Fruit fly (Drosophila melanogaster): ENCODE results near the gene CG42502.

CG42502 gene

dm6 chr2L:18830587-18831528 is 19.8 kb upstream of the CG42502 start, which contains the start of the genes CG17597 and ScpX (continued):
- TF ChIP-seq CG31441 (GFP tag; IDR thresholded peaks at IDR 0.05): peak; percentile 60
- TF ChIP-seq CG18619 (GFP tag; optimal IDR thresholded peaks at IDR 0.05): peak; percentile 44
- TF ChIP-seq tna (GFP tag; IDR thresholded peaks at IDR 0.05; ENCODE audit: partially characterized antibody): peak; percentile 89
- TF ChIP-seq Nf-YB (GFP tag; optimal IDR thresholded peaks at IDR 0.05): peak; percentile 27
- peak; percentile 90; the same call in 3 of the 4 replicates for TF ChIP-seq chinmo (GFP tag; IDR thresholded peaks at IDR 0.05; ENCODE audit: partially characterized antibody)
- TF ChIP-seq bab2 (GFP tag; optimal IDR thresholded peaks at IDR 0.05): peak; percentile 59
- peak; percentile 43 for TF ChIP-seq Six4 (GFP tag; optimal IDR thresholded peaks at IDR 0.05)
- peak; percentile 69 for TF ChIP-seq grau (tag; optimal IDR thresholded peaks at IDR 0.05)
- peak; percentile 82 for TF ChIP-seq cad (GFP tag; optimal IDR thresholded peaks at IDR 0.05)
- TF ChIP-seq ac (GFP tag; optimal IDR thresholded peaks at IDR 0.05): no peak
- peak; percentile 76 for TF ChIP-seq Scr (GFP tag; IDR thresholded peaks at IDR 0.05; ENCODE audit: partially characterized antibody)
- peak; percentile 5 for TF ChIP-seq Vsx1 (GFP tag; optimal IDR thresholded peaks at IDR 0.05)
- peak; percentile 65 for TF ChIP-seq CG13624 (GFP tag; optimal IDR thresholded peaks at IDR 0.05)
- peak; percentile 94 for TF ChIP-seq stwl (tag; optimal IDR thresholded peaks at IDR 0.05)
- TF ChIP-seq ap (GFP tag; IDR thresholded peaks at IDR 0.05): 0 out of 2 replicates have a peak, but pooled peaks have one; percentile 19
- TF ChIP-seq Lim3 (GFP tag; IDR thresholded peaks at IDR 0.05): no peak
- TF ChIP-seq CG9609 (GFP tag; optimal IDR thresholded peaks at IDR 0.05): peak; percentile 32
- peak; percentile 65 for TF ChIP-seq CG3838 (GFP tag; optimal IDR thresholded peaks at IDR 0.05)
- TF ChIP-seq CG32767 (GFP tag; IDR thresholded peaks at IDR 0.05): no peak
- peak; percentile 89 for TF ChIP-seq CG17186 (GFP tag; optimal IDR thresholded peaks at IDR 0.05)
- peak; percentile 62 for TF ChIP-seq CG6689 (GFP tag; IDR thresholded peaks at IDR 0.05)
- TF ChIP-seq pan (optimal IDR thresholded peaks at IDR 0.05): no peak
- no peak for TF ChIP-seq pan (GFP tag; optimal IDR thresholded peaks at IDR 0.05 in 1 of 2, IDR thresholded peaks at IDR 0.05 in 1 of 2)
- TF ChIP-seq sd (tag; optimal IDR thresholded peaks at IDR 0.05): no peak
- peak; percentile 90 for TF ChIP-seq Bgb (GFP tag; IDR thresholded peaks at IDR 0.05; ENCODE audit: partially characterized antibody)
- TF ChIP-seq CG14860 (GFP tag; IDR thresholded peaks at IDR 0.05; ENCODE audit: partially characterized antibody): peak; percentile 84
- TF ChIP-seq CG17361 (GFP tag; IDR thresholded peaks at IDR 0.05): peak; percentile 84
- TF ChIP-seq pum (GFP tag; optimal IDR thresholded peaks at IDR 0.05): peak; percentile 59
- TF ChIP-seq Sox102F (GFP tag; optimal IDR thresholded peaks at IDR 0.05): peak; percentile 59
- peak; percentile 86 for TF ChIP-seq CG13287 (GFP tag; IDR thresholded peaks at IDR 0.05; ENCODE audit: partially characterized antibody)
- TF ChIP-seq otp (GFP tag; IDR thresholded peaks at IDR 0.05): 0 out of 3 replicates have a peak, but pooled peaks have one; percentile 10
- peak; percentile 64 for TF ChIP-seq CG9215 (GFP tag; IDR thresholded peaks at IDR 0.05)
- peak; percentile 60 for TF ChIP-seq CG15696 (tag; optimal IDR thresholded peaks at IDR 0.05)
- peak; percentile 20 for TF ChIP-seq CG17568 (GFP tag; optimal IDR thresholded peaks at IDR 0.05)
- no peak for TF ChIP-seq run (tag; optimal IDR thresholded peaks at IDR 0.05)
- peak; percentile 77 for TF ChIP-seq bcd (GFP tag; optimal IDR thresholded peaks at IDR 0.05)
- peak; percentile 81 for TF ChIP-seq CG12659 (GFP tag; optimal IDR thresholded peaks at IDR 0.05)
- peak; percentile 38 for TF ChIP-seq eyg (GFP tag; optimal IDR thresholded peaks at IDR 0.05)
- no peak for TF ChIP-seq Kr (GFP tag; optimal IDR thresholded peaks at IDR 0.05)
- peak; percentile 24 for TF ChIP-seq Usf (GFP tag; optimal IDR thresholded peaks at IDR 0.05)
- peak; percentile 39 for TF ChIP-seq CG15011 (GFP tag; optimal IDR thresholded peaks at IDR 0.05)
- TF ChIP-seq Oaz (GFP tag; IDR thresholded peaks at IDR 0.05): no peak
- TF ChIP-seq CG3407 (GFP tag; optimal IDR thresholded peaks at IDR 0.05): peak; percentile 42
- TF ChIP-seq scrt (GFP tag; optimal IDR thresholded peaks at IDR 0.05): peak; percentile 90
- no peak for TF ChIP-seq Awh (GFP tag; IDR thresholded peaks at IDR 0.05)
- no peak for TF ChIP-seq CG17912 (GFP tag; optimal IDR thresholded peaks at IDR 0.05)
- TF ChIP-seq CG10543 (GFP tag; optimal IDR thresholded peaks at IDR 0.05): peak; percentile 63
- TF ChIP-seq CG34376 (GFP tag; optimal IDR thresholded peaks at IDR 0.05): peak; percentile 27
